Fruit fly (Drosophila melanogaster): ENCODE data around the gene Nprl2.

Nprl2 gene

dm6 chrX:16884280-16884679 is at the start of gene Nprl2, which contains the start of gene Polr3I:
Gene Nprl2, minus strand, starts transcription at chrX:16884365.
Gene Polr3I, plus strand, starts transcription at chrX:16884581.
- no peak for TF ChIP-seq h (optimal IDR thresholded peaks at IDR 0.05)
- no peak for TF ChIP-seq Sin3A (optimal IDR thresholded peaks at IDR 0.05)
- no peak for TF ChIP-seq psq (optimal IDR thresholded peaks at IDR 0.05)
- no peak for TF ChIP-seq Myc (optimal IDR thresholded peaks at IDR 0.05)
- no peak for TF ChIP-seq ttk (optimal IDR thresholded peaks at IDR 0.05)
- TF ChIP-seq insv (optimal IDR thresholded peaks at IDR 0.05), result no peak

- TF ChIP-seq Sin3A (optimal IDR thresholded peaks at IDR 0.05) (no peak), h (optimal IDR thresholded peaks at IDR 0.05) (no peak), insv (optimal IDR thresholded peaks at IDR 0.05) (no peak), Myc (optimal IDR thresholded peaks at IDR 0.05) (no peak), ttk (optimal IDR thresholded peaks at IDR 0.05) (no peak), psq (optimal IDR thresholded peaks at IDR 0.05) (no peak)
These were observed 48.7 kb upstream of the Nprl2 start for dm6 chrX:16932820-16933386.

dm6 chrX:16931994-16932819 is 48.0 kb upstream of the Nprl2 start:
- TF ChIP-seq insv (optimal IDR thresholded peaks at IDR 0.05), result no peak
- no peak for TF ChIP-seq Myc (optimal IDR thresholded peaks at IDR 0.05)
- TF ChIP-seq h (optimal IDR thresholded peaks at IDR 0.05), result no peak
- no peak for TF ChIP-seq Sin3A (optimal IDR thresholded peaks at IDR 0.05)
- TF ChIP-seq psq (optimal IDR thresholded peaks at IDR 0.05), result no peak
- no peak for TF ChIP-seq ttk (optimal IDR thresholded peaks at IDR 0.05)

- no peak for TF ChIP-seq h (optimal IDR thresholded peaks at IDR 0.05)
These were observed 46.5 kb upstream of the Nprl2 start for dm6 chrX:16930465-16931286.

- TF ChIP-seq Myc (optimal IDR thresholded peaks at IDR 0.05), result no peak
- no peak for TF ChIP-seq ttk (optimal IDR thresholded peaks at IDR 0.05)
- TF ChIP-seq insv (optimal IDR thresholded peaks at IDR 0.05), result no peak
- TF ChIP-seq Sin3A (optimal IDR thresholded peaks at IDR 0.05), result no peak
- no peak for TF ChIP-seq psq (optimal IDR thresholded peaks at IDR 0.05)
- TF ChIP-seq h (optimal IDR thresholded peaks at IDR 0.05), result no peak
These were observed 42.6 kb upstream of the Nprl2 start for dm6 chrX:16926726-16927125.

- TF ChIP-seq h (optimal IDR thresholded peaks at IDR 0.05) (no peak), insv (optimal IDR thresholded peaks at IDR 0.05) (no peak), Myc (optimal IDR thresholded peaks at IDR 0.05) (no peak), Sin3A (optimal IDR thresholded peaks at IDR 0.05) (no peak), psq (optimal IDR thresholded peaks at IDR 0.05) (no peak), ttk (optimal IDR thresholded peaks at IDR 0.05) (no peak)
These were observed 40.0 kb upstream of the Nprl2 start for dm6 chrX:16924069-16924721.

dm6 chrX:16923503-16923902 is 39.3 kb upstream of the Nprl2 start:
- TF ChIP-seq h (optimal IDR thresholded peaks at IDR 0.05), result no peak
- no peak for TF ChIP-seq psq (optimal IDR thresholded peaks at IDR 0.05)
- TF ChIP-seq ttk (optimal IDR thresholded peaks at IDR 0.05), result no peak
- TF ChIP-seq Myc (optimal IDR thresholded peaks at IDR 0.05), result no peak
- TF ChIP-seq Sin3A (optimal IDR thresholded peaks at IDR 0.05), result no peak
- no peak for TF ChIP-seq insv (optimal IDR thresholded peaks at IDR 0.05)

- no peak for TF ChIP-seq psq (optimal IDR thresholded peaks at IDR 0.05)
- TF ChIP-seq Sin3A (optimal IDR thresholded peaks at IDR 0.05), result no peak
- TF ChIP-seq insv (optimal IDR thresholded peaks at IDR 0.05), result no peak
- no peak for TF ChIP-seq Myc (optimal IDR thresholded peaks at IDR 0.05)
- no peak for TF ChIP-seq ttk (optimal IDR thresholded peaks at IDR 0.05)
- no peak for TF ChIP-seq h (optimal IDR thresholded peaks at IDR 0.05)
These were observed 38.5 kb upstream of the Nprl2 start for dm6 chrX:16922626-16923025.

dm6 chrX:16920682-16921286 is 36.6 kb upstream of the Nprl2 start:
- TF ChIP-seq psq (optimal IDR thresholded peaks at IDR 0.05), result no peak
- no peak for TF ChIP-seq Sin3A (optimal IDR thresholded peaks at IDR 0.05)
- no peak for TF ChIP-seq ttk (optimal IDR thresholded peaks at IDR 0.05)
- no peak for TF ChIP-seq Myc (optimal IDR thresholded peaks at IDR 0.05)

- no peak for TF ChIP-seq Sin3A (optimal IDR thresholded peaks at IDR 0.05)
- TF ChIP-seq Myc (optimal IDR thresholded peaks at IDR 0.05), result no peak
- TF ChIP-seq ttk (optimal IDR thresholded peaks at IDR 0.05), result no peak
- TF ChIP-seq h (optimal IDR thresholded peaks at IDR 0.05), result no peak
- no peak for TF ChIP-seq psq (optimal IDR thresholded peaks at IDR 0.05)
- TF ChIP-seq insv (optimal IDR thresholded peaks at IDR 0.05), result no peak
These were observed 34.7 kb upstream of the Nprl2 start for dm6 chrX:16918767-16919336.

dm6 chrX:16917462-16917861 is 33.3 kb upstream of the Nprl2 start:
- TF ChIP-seq h (optimal IDR thresholded peaks at IDR 0.05), result no peak
- no peak for TF ChIP-seq psq (optimal IDR thresholded peaks at IDR 0.05)
- TF ChIP-seq Sin3A (optimal IDR thresholded peaks at IDR 0.05), result no peak
- TF ChIP-seq Myc (optimal IDR thresholded peaks at IDR 0.05), result no peak
- TF ChIP-seq insv (optimal IDR thresholded peaks at IDR 0.05), result no peak
- no peak for TF ChIP-seq ttk (optimal IDR thresholded peaks at IDR 0.05)

Measured in Kc167 (cell line).